Worm (Caenorhabditis elegans): ENCODE measurements around the gene F10C1.1.

The F10C1.1 gene

DNA sequence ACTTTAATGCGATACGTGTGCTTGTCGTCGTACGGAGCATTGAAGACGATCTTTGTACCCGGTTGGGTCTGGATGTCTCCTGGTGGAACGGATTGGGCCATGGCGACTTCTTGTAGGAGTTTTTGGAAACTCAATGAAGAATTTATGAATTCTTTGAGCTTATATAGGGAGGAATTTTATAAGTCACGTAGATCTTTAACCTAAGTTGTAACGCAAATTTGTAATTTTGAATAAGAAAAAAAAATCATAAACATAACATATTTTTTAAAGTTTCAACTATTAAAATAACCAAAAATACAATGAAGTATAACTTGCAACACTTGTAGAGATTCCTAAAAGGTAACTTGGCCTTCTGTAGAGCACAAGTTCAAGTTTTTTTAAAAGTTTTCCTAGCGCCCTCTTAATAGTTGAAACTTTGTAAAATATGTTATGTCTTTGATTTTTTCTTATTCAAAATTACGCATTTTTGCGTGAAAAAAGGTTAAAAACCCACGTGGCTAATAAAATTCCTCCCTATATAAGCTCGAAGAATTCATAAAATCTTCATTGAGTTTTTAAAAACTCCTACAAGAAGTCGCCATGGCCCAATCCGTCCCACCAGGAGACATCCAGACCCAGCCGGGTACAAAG is 23.4 kb downstream of the F10C1.1 start, which contains the start of the genes msp-63 and msp-142:
Gene msp-63 (minus strand): TSS at position 101 of the 630 bp plus-strand sequence.
Gene msp-142 (plus strand): TSS at position 580 of the 630 bp plus-strand sequence.
- TF ChIP-seq zag-1 (tag; optimal IDR thresholded peaks at IDR 0.05) (no peak), vab-7 (GFP tag; IDR thresholded peaks at IDR 0.05) (no peak), lin-38 (GFP tag; IDR thresholded peaks at IDR 0.05) (no peak), lim-7 (GFP tag; IDR thresholded peaks at IDR 0.05) (no peak), dpl-1 (GFP tag; optimal IDR thresholded peaks at IDR 0.05) (no peak), pqm-1 (tag; optimal IDR thresholded peaks at IDR 0.05) (no peak), ceh-28 (tag; optimal IDR thresholded peaks at IDR 0.05) (no peak), F26F4.8 (GFP tag; conservative IDR thresholded peaks at IDR 0.05) (no peak), duxl-1 (tag; optimal IDR thresholded peaks at IDR 0.05; ENCODE audit: poor library complexity) (no peak), dmd-9 (GFP tag; IDR thresholded peaks at IDR 0.05) (no peak), rbr-2 (tag; optimal IDR thresholded peaks at IDR 0.05) (no peak), pha-4 (GFP tag; IDR thresholded peaks at IDR 0.05) (no peak), pha-4 (tag; optimal IDR thresholded peaks at IDR 0.05) (no peak), aly-2 (tag; optimal IDR thresholded peaks at IDR 0.05) (no peak), nhr-237 (tag; optimal IDR thresholded peaks at IDR 0.05) (no peak), hmg-1.1 (GFP tag; IDR thresholded peaks at IDR 0.05) (no peak)

DNA sequence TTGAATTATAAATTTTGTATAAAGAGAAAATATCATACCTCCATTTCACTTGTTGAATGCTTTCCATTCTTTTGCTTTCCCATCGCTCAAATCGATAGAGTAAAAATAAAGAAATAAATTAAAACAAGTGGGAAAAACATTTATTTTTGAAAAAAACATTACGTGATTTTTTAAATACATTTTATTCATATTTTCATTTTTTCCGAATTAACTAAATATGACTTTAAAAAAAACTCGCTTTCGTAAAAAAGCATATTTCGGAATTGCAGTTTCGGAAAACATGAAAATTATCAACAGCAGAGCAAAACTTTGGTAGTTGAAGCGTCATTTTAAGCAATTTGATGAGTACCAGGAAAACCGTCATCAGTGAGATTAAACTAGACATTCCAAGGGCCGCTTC is 25.5 kb downstream of the F10C1.1 start, which contains the start of gene K05F1.8:
Gene K05F1.8 (minus strand): TSS at position 101 of the 400 bp plus-strand sequence.
- TF ChIP-seq lin-15B (tag; optimal IDR thresholded peaks at IDR 0.05): no peak
- no peak for TF ChIP-seq aly-2 (tag; optimal IDR thresholded peaks at IDR 0.05)
- TF ChIP-seq ztf-7 (tag; optimal IDR thresholded peaks at IDR 0.05): no peak
- no peak for TF ChIP-seq hif-1 (tag; optimal IDR thresholded peaks at IDR 0.05)
- TF ChIP-seq aha-1 (tag): no peak
- no peak for TF ChIP-seq Y5F2A.4 (GFP tag; optimal IDR thresholded peaks at IDR 0.05)
- TF ChIP-seq F44E2.7 (GFP tag; IDR thresholded peaks at IDR 0.05): no peak
- no peak for TF ChIP-seq nhr-10 (tag; optimal IDR thresholded peaks at IDR 0.05)
- TF ChIP-seq mxl-3 (GFP tag; optimal IDR thresholded peaks at IDR 0.05): no peak
- no peak for TF ChIP-seq lin-38 (GFP tag; IDR thresholded peaks at IDR 0.05)
- no peak for TF ChIP-seq nhr-77 (tag; optimal IDR thresholded peaks at IDR 0.05)
- TF ChIP-seq pha-4 (GFP tag; IDR thresholded peaks at IDR 0.05): no peak
- TF ChIP-seq pha-4 (tag; optimal IDR thresholded peaks at IDR 0.05): no peak
- no peak for TF ChIP-seq nhr-42 (GFP tag; IDR thresholded peaks at IDR 0.05)

DNA sequence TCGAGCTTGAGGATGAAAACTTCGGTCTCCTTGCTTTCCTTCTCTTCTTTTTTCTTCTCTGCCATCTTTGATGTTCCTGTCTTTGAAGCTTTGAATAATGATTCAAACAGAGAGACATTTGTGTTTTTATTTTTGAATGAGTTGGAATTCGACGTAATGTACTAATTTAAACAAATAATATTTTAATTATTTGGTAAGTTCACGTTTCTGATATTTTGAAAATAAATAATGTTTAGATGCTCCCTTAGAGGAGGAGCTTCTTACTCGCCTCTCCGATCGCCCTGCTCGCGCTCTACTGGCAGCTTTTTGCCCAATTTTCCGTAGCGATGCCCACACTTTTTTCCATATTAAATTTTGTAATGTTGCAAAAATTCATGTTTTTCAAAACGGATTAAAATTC is 27.0 kb downstream of the F10C1.1 start, which contains the start of the genes K05F1.9 and K05F1.1:
Gene K05F1.9 (minus strand): TSS at position 101 of the 400 bp plus-strand sequence.
Gene K05F1.1 (plus strand): TSS at position 308 of the 400 bp plus-strand sequence.
- no peak for TF ChIP-seq aly-2 (tag; optimal IDR thresholded peaks at IDR 0.05)
- no peak for TF ChIP-seq vab-7 (GFP tag; IDR thresholded peaks at IDR 0.05)
- TF ChIP-seq attf-4 (tag; optimal IDR thresholded peaks at IDR 0.05): no peak
- TF ChIP-seq Y5F2A.4 (GFP tag; optimal IDR thresholded peaks at IDR 0.05): no peak
- TF ChIP-seq nhr-102 (tag; optimal IDR thresholded peaks at IDR 0.05): no peak
- TF ChIP-seq zip-11 (GFP tag; IDR thresholded peaks at IDR 0.05): no peak
- TF ChIP-seq set-16 (GFP tag; IDR thresholded peaks at IDR 0.05): no peak
- no peak for TF ChIP-seq lin-1 (GFP tag; IDR thresholded peaks at IDR 0.05)
- no peak for TF ChIP-seq snpc-1.2 (GFP tag; IDR thresholded peaks at IDR 0.05)
- TF ChIP-seq F44E2.7 (GFP tag; IDR thresholded peaks at IDR 0.05): no peak
- no peak for TF ChIP-seq arid-1 (GFP tag; conservative IDR thresholded peaks at IDR 0.05)
- no peak for TF ChIP-seq dve-1 (tag; optimal IDR thresholded peaks at IDR 0.05; ENCODE audit: insufficient read depth)
- no peak for TF ChIP-seq F10B5.3 (tag; optimal IDR thresholded peaks at IDR 0.05)
- TF ChIP-seq daf-12 (tag; optimal IDR thresholded peaks at IDR 0.05): no peak
- no peak for TF ChIP-seq zip-2 (tag; optimal IDR thresholded peaks at IDR 0.05)
- no peak for TF ChIP-seq T26A8.4 (GFP tag; IDR thresholded peaks at IDR 0.05)
- TF ChIP-seq lin-13 (GFP tag; optimal IDR thresholded peaks at IDR 0.05): no peak
- no peak for TF ChIP-seq ZK546.5 (tag; optimal IDR thresholded peaks at IDR 0.05)
- no peak for TF ChIP-seq daf-19 (GFP tag; conservative IDR thresholded peaks at IDR 0.05)

Data from whole organism, L4 larva.